Fruit fly (Drosophila melanogaster): ENCODE measurements around the gene Jig.

The Jig gene

dm6 chr3R:14560635-14561034, at the start of gene Jig:
TSS of gene Jig (plus strand) at chr3R:14560935.
- TF ChIP-seq Spps (tag; optimal IDR thresholded peaks at IDR 0.05) (no peak), Taf1 (GFP tag; IDR thresholded peaks at IDR 0.05) (no peak), chinmo (GFP tag; IDR thresholded peaks at IDR 0.05; ENCODE audit: partially characterized antibody) (no peak), fd64A (GFP tag; optimal IDR thresholded peaks at IDR 0.05) (no peak), CG13424 (tag; optimal IDR thresholded peaks at IDR 0.05) (no peak), CG11398 (GFP tag; optimal IDR thresholded peaks at IDR 0.05) (no peak), Asciz (GFP tag; optimal IDR thresholded peaks at IDR 0.05) (no peak)

dm6 chr3R:14511123-14511908, 49.4 kb upstream of the Jig start, which contains the start of the genes HtrA2 and mRpL11:
TSS of gene HtrA2 (minus strand) at chr3R:14511712.
TSS of gene mRpL11 (plus strand) at chr3R:14511838.
- TF ChIP-seq CG34422 (GFP tag; IDR thresholded peaks at IDR 0.05) (0 out of 3 replicates have a peak, but pooled peaks have one; percentile 21), ATbp (GFP tag; optimal IDR thresholded peaks at IDR 0.05) (no peak), eve (GFP tag; optimal IDR thresholded peaks at IDR 0.05) (no peak), bsh (GFP tag; optimal IDR thresholded peaks at IDR 0.05) (peak in 1 of 2 experiments; percentile 39), CG15601 (tag; optimal IDR thresholded peaks at IDR 0.05) (peak; percentile 93), CG11695 (GFP tag; IDR thresholded peaks at IDR 0.05) (no peak), CG12104 (GFP tag; optimal IDR thresholded peaks at IDR 0.05) (no peak), CG4328 (GFP tag; optimal IDR thresholded peaks at IDR 0.05) (peak; percentile 18), BtbVII (GFP tag; optimal IDR thresholded peaks at IDR 0.05) (no peak), dmrt99B (tag; optimal IDR thresholded peaks at IDR 0.05) (no peak), CG31441 (GFP tag; IDR thresholded peaks at IDR 0.05) (no peak), Hmx (GFP tag; optimal IDR thresholded peaks at IDR 0.05) (no peak), CHES-1-like (GFP tag; optimal IDR thresholded peaks at IDR 0.05) (peak; percentile 76), rib (GFP tag; IDR thresholded peaks at IDR 0.05) (no peak), sug (tag; optimal IDR thresholded peaks at IDR 0.05) (peak; percentile 79), CG18262 (tag; optimal IDR thresholded peaks at IDR 0.05) (peak; percentile 57), CG17568 (GFP tag; optimal IDR thresholded peaks at IDR 0.05) (no peak), CG17361 (GFP tag; IDR thresholded peaks at IDR 0.05) (no peak; the same call in 1 of the 3 replicates), otp (GFP tag; IDR thresholded peaks at IDR 0.05) (peak; percentile 63; the same call in 1 of the 3 replicates), Drgx (GFP tag; IDR thresholded peaks at IDR 0.05) (no peak), Dll (GFP tag; IDR thresholded peaks at IDR 0.05; ENCODE audit: partially characterized antibody) (peak; percentile 56; the same call in 2 of the 4 replicates), vfl (GFP tag; optimal IDR thresholded peaks at IDR 0.05) (peak; percentile 60), HLH54F (GFP tag; optimal IDR thresholded peaks at IDR 0.05) (peak; percentile 77), CG3995 (GFP tag; optimal IDR thresholded peaks at IDR 0.05) (peak; percentile 63), MTF-1 (GFP tag; optimal IDR thresholded peaks at IDR 0.05; ENCODE audit: borderline replicate concordance) (no peak), lilli (GFP tag; optimal IDR thresholded peaks at IDR 0.05) (peak; percentile 73), CG13296 (GFP tag; optimal IDR thresholded peaks at IDR 0.05) (peak; percentile 45), unc-4 (GFP tag; IDR thresholded peaks at IDR 0.05; ENCODE audit: partially characterized antibody) (0 out of 2 replicates have a peak, but pooled peaks have one; percentile 31), CG10462 (GFP tag; optimal IDR thresholded peaks at IDR 0.05) (peak; percentile 35), jigr1 (GFP tag; IDR thresholded peaks at IDR 0.05) (no peak), crp (GFP tag; optimal IDR thresholded peaks at IDR 0.05) (peak; percentile 100), CG2678 (tag; optimal IDR thresholded peaks at IDR 0.05) (no peak), zf30C (GFP tag; optimal IDR thresholded peaks at IDR 0.05) (no peak), CG11504 (tag; optimal IDR thresholded peaks at IDR 0.05) (peak; percentile 71), Rx (GFP tag; IDR thresholded peaks at IDR 0.05) (no peak), Chrac-16 (GFP tag; optimal IDR thresholded peaks at IDR 0.05) (peak; percentile 57), prd (optimal IDR thresholded peaks at IDR 0.05) (no peak), prd (GFP tag; IDR thresholded peaks at IDR 0.05) (peak; percentile 66; the same call in 1 of the 3 replicates), tgo (GFP tag; IDR thresholded peaks at IDR 0.05) (peak; percentile 55), CG3407 (GFP tag; optimal IDR thresholded peaks at IDR 0.05) (peak; percentile 25), bowl (GFP tag; IDR thresholded peaks at IDR 0.05) (no peak)
